Fruit fly (Drosophila melanogaster) whole organism, prepupa: ENCODE measurements around the gene CG17105.

ENCODE experiments used
- CG10631 ChIP-seq: fragments of 200-800 bp; sonication (Bioruptor generic); optimal IDR thresholded peaks from 2 replicates; lab custom pipeline; 2016; ENCODE audit warnings: missing biosample characterization, missing genetic modification characterization
- CG11294 ChIP-seq: fragments of 200-800 bp; sonication (Bioruptor generic); IDR thresholded peaks from 2 replicates; pipeline ENCODE4 v1.3.6; 2022; ENCODE audit warnings: missing biosample characterization, missing genetic modification characterization
- CG11762 ChIP-seq: fragments of 200-800 bp; sonication (Bioruptor generic); optimal IDR thresholded peaks from 3 replicates; lab custom pipeline; 2016; ENCODE audit warnings: missing biosample characterization, missing genetic modification characterization; ENCODE audit not compliant: insufficient read depth
- CG11902 ChIP-seq: fragments of 200-800 bp; sonication (Bioruptor generic); optimal IDR thresholded peaks from 3 replicates; lab custom pipeline; 2016; ENCODE audit warnings: missing biosample characterization, missing genetic modification characterization
- CG1621 ChIP-seq: fragments of 200-800 bp; sonication (Bioruptor generic); optimal IDR thresholded peaks from 3 replicates; lab custom pipeline; 2018; ENCODE audit warnings: missing biosample characterization, mild to moderate bottlenecking, missing genetic modification characterization
- CG16779 ChIP-seq: fragments of 200-800 bp; sonication (Bioruptor generic); optimal IDR thresholded peaks from 3 replicates; lab custom pipeline; 2017; ENCODE audit warnings: missing biosample characterization, mild to moderate bottlenecking, missing genetic modification characterization
- CG31627 ChIP-seq: fragments of 200-800 bp; sonication (Bioruptor generic); optimal IDR thresholded peaks from 3 replicates; lab custom pipeline; 2016; ENCODE audit warnings: missing biosample characterization, missing genetic modification characterization
- CG32006 ChIP-seq: fragments of 200-800 bp; sonication (Bioruptor generic); optimal IDR thresholded peaks from 3 replicates; lab custom pipeline; 2017; ENCODE audit warnings: missing biosample characterization, mild to moderate bottlenecking, missing genetic modification characterization
- CG34406 ChIP-seq: fragments of 200-800 bp; sonication (Bioruptor generic); optimal IDR thresholded peaks from 3 replicates; lab custom pipeline; 2016; ENCODE audit warnings: missing biosample characterization, missing genetic modification characterization
- CG3919 ChIP-seq: fragments of 200-800 bp; sonication (Bioruptor generic); optimal IDR thresholded peaks from 3 replicates; lab custom pipeline; 2016; ENCODE audit warnings: missing biosample characterization, missing genetic modification characterization
- CG4318 ChIP-seq: fragments of 200-800 bp; sonication (Bioruptor generic); optimal IDR thresholded peaks from 3 replicates; lab custom pipeline; 2017; ENCODE audit warnings: missing biosample characterization, mild to moderate bottlenecking, missing genetic modification characterization
- CG6792 ChIP-seq: fragments of 200-800 bp; sonication (Bioruptor generic); optimal IDR thresholded peaks from 3 replicates; lab custom pipeline; 2016; ENCODE audit warnings: missing biosample characterization, missing genetic modification characterization
- CG6854 ChIP-seq: fragments of 200-800 bp; sonication (Bioruptor generic); optimal IDR thresholded peaks from 2 replicates; lab custom pipeline; 2017; ENCODE audit warnings: missing biosample characterization, mild to moderate bottlenecking, missing genetic modification characterization
- CG8319 ChIP-seq: fragments of 200-800 bp; sonication (Bioruptor generic); optimal IDR thresholded peaks from 3 replicates; lab custom pipeline; 2016; ENCODE audit warnings: missing biosample characterization, missing genetic modification characterization
- CG8632 ChIP-seq: fragments of 200-800 bp; sonication (Bioruptor generic); optimal IDR thresholded peaks from 3 replicates; lab custom pipeline; 2016; ENCODE audit warnings: missing biosample characterization, missing genetic modification characterization
- CG9139 ChIP-seq: fragments of 200-800 bp; sonication (Bioruptor generic); optimal IDR thresholded peaks from 3 replicates; lab custom pipeline; 2017; ENCODE audit warnings: missing biosample characterization, mild to moderate bottlenecking, missing genetic modification characterization
- Eip75B ChIP-seq: fragments of 200-800 bp; sonication (Bioruptor generic); optimal IDR thresholded peaks from 3 replicates; lab custom pipeline; 2016; ENCODE audit warnings: missing biosample characterization, missing genetic modification characterization
- Eip78C ChIP-seq: fragments of 200-800 bp; sonication (Bioruptor generic); peaks from one replicate; lab custom pipeline; 2016; ENCODE audit warnings: missing biosample characterization, missing genetic modification characterization
- Eip93F ChIP-seq: fragments of 200-800 bp; sonication (Bioruptor generic); optimal IDR thresholded peaks from 2 replicates; lab custom pipeline; 2016; ENCODE audit warnings: missing biosample characterization, mild to moderate bottlenecking, missing genetic modification characterization
- Ets21C ChIP-seq: fragments of 200-800 bp; sonication (Bioruptor generic); optimal IDR thresholded peaks from 3 replicates; lab custom pipeline; 2016; ENCODE audit warnings: missing biosample characterization, missing genetic modification characterization
- Ets96B ChIP-seq: fragments of 200-800 bp; optimal IDR thresholded peaks from 2 replicates; lab custom pipeline; 2019; ENCODE audit warnings: missing biosample characterization, mild to moderate bottlenecking, missing genetic modification characterization, moderate library complexity
- Gug ChIP-seq: fragments of 200-800 bp; sonication (Bioruptor generic); IDR thresholded peaks from 2 replicates; pipeline ENCODE4 v1.3.6; 2022; ENCODE audit warnings: missing biosample characterization, missing genetic modification characterization
- Hr4 ChIP-seq: fragments of 200-800 bp; sonication (Bioruptor generic); optimal IDR thresholded peaks from 3 replicates; lab custom pipeline; 2016; ENCODE audit warnings: missing biosample characterization, missing genetic modification characterization
- Lpt ChIP-seq: fragments of 200-800 bp; sonication (Bioruptor generic); optimal IDR thresholded peaks from 3 replicates; lab custom pipeline; 2016; ENCODE audit warnings: missing biosample characterization, missing genetic modification characterization
- OdsH ChIP-seq: fragments of 200-800 bp; sonication (Bioruptor generic); optimal IDR thresholded peaks from 3 replicates; lab custom pipeline; 2016; ENCODE audit warnings: missing biosample characterization, missing genetic modification characterization
- Sox102F ChIP-seq: fragments of 200-800 bp; sonication (Bioruptor generic); optimal IDR thresholded peaks from 2 replicates; lab custom pipeline; 2016; ENCODE audit warnings: missing biosample characterization, mild to moderate bottlenecking, missing genetic modification characterization
- Sox15 ChIP-seq: fragments of 200-800 bp; sonication (Bioruptor generic); optimal IDR thresholded peaks from 3 replicates; lab custom pipeline; 2016; ENCODE audit warnings: missing biosample characterization, missing genetic modification characterization
- achi ChIP-seq: fragments of 200-800 bp; sonication (Bioruptor generic); optimal IDR thresholded peaks from 3 replicates; lab custom pipeline; 2016; ENCODE audit warnings: missing biosample characterization, missing genetic modification characterization
- acj6 ChIP-seq: fragments of 200-800 bp; sonication (Bioruptor generic); optimal IDR thresholded peaks from 3 replicates; lab custom pipeline; 2016; ENCODE audit warnings: missing biosample characterization, missing genetic modification characterization
- cyc ChIP-seq: fragments of 200-800 bp; sonication (Bioruptor generic); optimal IDR thresholded peaks from 3 replicates; lab custom pipeline; 2016; ENCODE audit warnings: missing biosample characterization, missing genetic modification characterization
- dac ChIP-seq: fragments of 200-800 bp; sonication (Bioruptor generic); optimal IDR thresholded peaks from 2 replicates; lab custom pipeline; 2017; ENCODE audit warnings: missing biosample characterization, mild to moderate bottlenecking, missing genetic modification characterization
- eg ChIP-seq: fragments of 200-800 bp; sonication (Bioruptor generic); IDR thresholded peaks from 3 replicates; pipeline ENCODE4 v1.3.6; 2022; ENCODE audit warnings: missing biosample characterization, missing genetic modification characterization
- esn ChIP-seq: fragments of 200-800 bp; sonication (Bioruptor generic); optimal IDR thresholded peaks from 2 replicates; lab custom pipeline; 2016; ENCODE audit warnings: missing biosample characterization, mild to moderate bottlenecking, missing genetic modification characterization, moderate library complexity
- fd85E ChIP-seq: fragments of 200-800 bp; sonication (Bioruptor generic); optimal IDR thresholded peaks from 3 replicates; lab custom pipeline; 2016; ENCODE audit warnings: missing biosample characterization, missing genetic modification characterization
- fkh ChIP-seq: fragments of 200-800 bp; sonication (Bioruptor generic); optimal IDR thresholded peaks from 3 replicates; lab custom pipeline; 2017; ENCODE audit warnings: missing biosample characterization, mild to moderate bottlenecking, missing genetic modification characterization, moderate library complexity
- net ChIP-seq: fragments of 200-800 bp; sonication (Bioruptor generic); optimal IDR thresholded peaks from 3 replicates; lab custom pipeline; 2016; ENCODE audit warnings: missing biosample characterization, missing genetic modification characterization
- pdm3 ChIP-seq: fragments of 200-800 bp; sonication (Bioruptor generic); optimal IDR thresholded peaks from 3 replicates; lab custom pipeline; 2016; ENCODE audit warnings: missing biosample characterization, missing genetic modification characterization
- salr ChIP-seq, 2 experiments: fragments of 200-800 bp; sonication (Bioruptor generic); optimal IDR thresholded peaks; 3 replicates each; lab custom pipeline; 2016 to 2018; ENCODE audit warnings: missing biosample characterization in 2 of 2, missing genetic modification characterization in 2 of 2, mild to moderate bottlenecking in 1 of 2
- spab ChIP-seq: fragments of 200-800 bp; sonication (Bioruptor generic); optimal IDR thresholded peaks from 2 replicates; lab custom pipeline; 2017; ENCODE audit warnings: missing biosample characterization, mild to moderate bottlenecking, missing genetic modification characterization, missing genetic modification reagents
- ss ChIP-seq, 2 experiments: fragments of 200-800 bp; sonication (Bioruptor generic); optimal IDR thresholded peaks; 2 replicates in 1 of 2; 3 replicates in 1 of 2; lab custom pipeline; 2017 to 2018; ENCODE audit warnings: mild to moderate bottlenecking in 2 of 2, missing biosample characterization in 2 of 2, missing genetic modification characterization in 2 of 2, moderate library complexity in 1 of 2
- vri ChIP-seq: fragments of 200-800 bp; sonication (Bioruptor generic); optimal IDR thresholded peaks from 3 replicates; lab custom pipeline; 2016; ENCODE audit warnings: missing biosample characterization, mild to moderate bottlenecking, missing genetic modification characterization

Gene CG17105

DNA sequence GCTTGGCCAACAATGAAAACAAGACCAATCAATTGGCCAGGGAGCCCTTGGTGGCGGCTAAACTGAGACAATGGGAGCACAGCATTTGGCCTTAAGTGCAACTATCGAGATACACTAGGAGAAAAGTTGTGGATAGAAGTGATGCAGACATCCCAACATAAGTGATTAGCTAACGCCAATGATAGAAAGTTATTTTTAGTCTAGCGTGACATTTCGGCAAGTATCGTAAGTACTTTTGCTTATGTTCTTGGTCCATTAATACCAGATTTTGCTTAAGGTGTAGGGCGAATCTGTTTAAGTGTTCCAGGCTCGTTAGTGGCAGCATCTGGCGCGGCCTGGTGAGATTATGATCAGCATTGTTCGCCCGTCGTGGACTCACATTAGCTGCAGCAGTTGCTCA lies 48.1 kb upstream of the CG17105 start (continued):
- TF ChIP-seq acj6 (GFP tag; lab: Kevin White, UChicago) (peak; percentile 5), CG11902 (peak; percentile 3)

DNA sequence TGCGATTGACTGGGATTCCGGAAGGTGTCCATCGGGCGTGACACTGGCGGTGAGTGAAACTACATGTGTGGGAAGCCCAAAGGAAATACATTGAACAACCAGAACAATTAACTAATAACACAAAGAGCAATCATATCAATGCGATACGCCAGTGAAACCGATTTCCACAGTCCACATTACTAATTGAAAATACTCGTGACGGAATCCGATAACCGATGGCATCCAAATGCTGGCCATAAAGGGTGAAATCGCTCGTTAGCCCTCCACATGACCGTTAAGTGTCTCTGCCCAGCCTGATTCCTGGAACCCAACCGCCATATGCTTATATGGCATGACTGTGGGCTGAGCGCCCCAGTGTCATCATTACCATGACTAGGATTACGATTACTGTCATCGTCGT lies 42.5 kb upstream of the CG17105 start, which contains the start of gene CG7329:
Gene CG7329 (minus strand): TSS at position 101 of the 400 bp plus-strand sequence.
- TF ChIP-seq Lpt (GFP tag; lab: Kevin White, UChicago) (no peak), CG8319 (GFP tag; lab: Kevin White, UChicago) (no peak), cyc (GFP tag; lab: Kevin White, UChicago) (no peak), dac (GFP tag; lab: Kevin White, UChicago) (no peak), spab (GFP tag; lab: Kevin White, UChicago) (no peak), CG3919 (GFP tag; lab: Kevin White, UChicago) (no peak), pdm3 (no peak), CG11762 (GFP tag; lab: Kevin White, UChicago) (no peak)

DNA sequence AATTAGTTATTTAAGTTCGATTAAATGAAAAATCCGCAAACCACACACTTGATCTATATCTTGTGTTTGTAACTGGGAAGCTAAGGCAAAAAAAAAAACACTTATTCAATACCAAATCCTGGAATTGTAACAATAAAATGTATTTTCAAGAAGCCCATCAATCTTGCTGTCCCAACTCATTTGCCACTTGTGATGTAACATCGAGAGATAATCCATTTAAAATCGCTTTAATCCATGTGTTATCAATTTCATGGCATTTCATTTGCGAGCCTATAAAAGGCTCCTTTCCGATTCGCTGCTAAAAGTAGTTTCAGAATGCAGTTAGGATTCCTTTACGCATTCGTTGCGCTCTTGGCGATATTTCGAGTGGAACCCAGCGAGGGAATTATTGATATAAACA lies 41.2 kb upstream of the CG17105 start, which contains the start of gene CG31872:
Gene CG31872 (plus strand): TSS at position 301 of the 400 bp plus-strand sequence.
- TF ChIP-seq fd85E (no peak), CG1621 (tag; lab: Kevin White, UChicago) (no peak), CG8319 (GFP tag; lab: Kevin White, UChicago) (no peak), Ets96B (tag; lab: Kevin White, UChicago) (no peak), Sox102F (GFP tag; lab: Kevin White, UChicago) (no peak), Eip78C (GFP tag; lab: Kevin White, UChicago) (no peak), Eip93F (no peak), CG6792 (GFP tag; lab: Kevin White, UChicago) (no peak), CG16779 (tag; lab: Kevin White, UChicago) (no peak), OdsH (GFP tag; lab: Kevin White, UChicago) (no peak), CG9139 (GFP tag; lab: Kevin White, UChicago) (no peak), CG6854 (no peak), CG4318 (no peak), pdm3 (no peak), Sox15 (GFP tag; lab: Kevin White, UChicago) (no peak), fkh (no peak)

DNA sequence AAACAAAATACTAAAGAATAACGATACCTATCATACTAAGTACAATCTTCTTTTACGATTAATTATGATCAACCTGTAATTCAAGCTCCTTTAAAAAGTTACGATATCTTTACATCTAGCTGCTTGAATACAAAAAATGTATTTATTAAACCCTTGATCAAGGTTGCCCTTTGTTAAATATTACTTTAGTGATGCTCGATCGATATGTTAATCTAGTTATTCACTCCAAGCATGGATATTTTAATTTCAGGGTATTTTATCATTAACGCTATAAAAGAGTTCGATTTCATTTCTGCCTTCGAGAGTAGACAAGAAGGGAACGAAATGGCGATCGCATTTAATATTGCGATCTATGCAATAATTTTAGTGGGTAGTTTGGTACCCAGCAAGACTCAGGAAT lies 37.2 kb upstream of the CG17105 start, which contains the start of gene CG18284:
Gene CG18284 (plus strand): TSS at position 301 of the 400 bp plus-strand sequence.
- TF ChIP-seq CG4318 (no peak), vri (GFP tag; lab: Kevin White, UChicago) (no peak), Lpt (GFP tag; lab: Kevin White, UChicago) (no peak), CG11294 (GFP tag; lab: Robert Waterston, UW) (no peak), CG10631 (GFP tag; lab: Kevin White, UChicago) (no peak), CG8632 (GFP tag; lab: Kevin White, UChicago) (no peak), CG32006 (GFP tag; lab: Kevin White, UChicago) (no peak), CG8319 (GFP tag; lab: Kevin White, UChicago) (no peak), salr (GFP tag; optimal IDR thresholded peaks at IDR 0.05; lab: Kevin White, UChicago) (no peak), CG1621 (tag; lab: Kevin White, UChicago) (no peak), Eip93F (no peak), CG34406 (GFP tag; lab: Kevin White, UChicago) (no peak), Gug (GFP tag; lab: Robert Waterston, UW) (no peak), Eip75B (GFP tag; lab: Kevin White, UChicago) (no peak)

DNA sequence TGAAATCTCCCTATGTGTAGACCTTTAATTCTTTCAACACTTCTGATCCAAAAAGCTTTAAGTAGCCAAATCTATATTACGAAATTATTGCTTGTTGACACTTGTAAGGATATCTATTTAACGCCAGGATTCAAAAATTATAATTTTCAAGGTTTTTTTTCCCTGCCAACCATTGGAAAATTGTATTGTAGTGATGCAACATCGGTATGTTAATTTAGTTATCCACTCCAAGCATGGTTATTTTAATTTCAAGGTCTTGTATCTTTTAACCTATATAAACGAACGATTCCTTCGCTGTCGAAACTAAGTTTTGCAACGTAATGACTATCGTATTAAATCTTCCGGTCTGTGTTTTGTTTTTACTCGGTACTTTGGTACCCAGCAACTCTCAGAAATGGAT lies 34.7 kb upstream of the CG17105 start, which contains the start of gene CG17097:
Gene CG17097 (plus strand): TSS at position 301 of the 400 bp plus-strand sequence.
- TF ChIP-seq ss (GFP tag; optimal IDR thresholded peaks at IDR 0.05; lab: Kevin White, UChicago) (no peak), achi (GFP tag; lab: Kevin White, UChicago) (no peak), CG3919 (GFP tag; lab: Kevin White, UChicago) (no peak), pdm3 (no peak), Lpt (GFP tag; lab: Kevin White, UChicago) (no peak), eg (no peak), CG8632 (GFP tag; lab: Kevin White, UChicago) (no peak), cyc (GFP tag; lab: Kevin White, UChicago) (no peak), CG6792 (GFP tag; lab: Kevin White, UChicago) (no peak), Sox102F (GFP tag; lab: Kevin White, UChicago) (no peak), esn (GFP tag; lab: Kevin White, UChicago) (no peak), CG11294 (GFP tag; lab: Robert Waterston, UW) (no peak), Ets21C (no peak), Hr4 (GFP tag; lab: Kevin White, UChicago) (no peak), CG16779 (tag; lab: Kevin White, UChicago) (no peak), fkh (no peak), dac (GFP tag; lab: Kevin White, UChicago) (no peak), CG32006 (GFP tag; lab: Kevin White, UChicago) (no peak), CG31627 (GFP tag; lab: Kevin White, UChicago) (no peak), net (GFP tag; lab: Kevin White, UChicago) (no peak)
